Worm (Caenorhabditis elegans) whole organism, midembryonic: ENCODE measurements around the gene Y54G2A.38.

Experiments used
- T22C8.4 ChIP-seq: fragments of 200-800 bp; sonication (Bioruptor generic); IDR thresholded peaks from 2 replicates; pipeline ENCODE4 v1.3.6; 2022; ENCODE audit warnings: missing genetic modification characterization, missing compliant biosample characterization
- cog-1 ChIP-seq: sonication (generic microtip); optimal IDR thresholded peaks from 2 replicates; lab custom pipeline; 2016; ENCODE audit warnings: missing genetic modification characterization, missing compliant biosample characterization
- flt-1 ChIP-seq: fragments of 200-800 bp; sonication (Bioruptor generic); IDR thresholded peaks from 2 replicates; pipeline ENCODE4 v1.3.6; 2022; ENCODE audit warnings: missing genetic modification characterization, missing compliant biosample characterization
- klf-2 ChIP-seq: fragments of 200-800 bp; sonication (Bioruptor generic); conservative IDR thresholded peaks from 2 replicates; pipeline ENCODE4 v1.3.6; 2022; ENCODE audit warnings: missing genetic modification reagents, missing genetic modification characterization, missing compliant biosample characterization
- med-1 ChIP-seq: sonication (generic microtip); optimal IDR thresholded peaks from 2 replicates; lab custom pipeline; 2017; ENCODE audit warnings: missing genetic modification characterization, mild to moderate bottlenecking, missing compliant biosample characterization, antibody characterized with exemption, missing genetic modification reagents; ENCODE audit not compliant: insufficient read depth
- ref-1 ChIP-seq: fragments of 200-800 bp; sonication (Bioruptor generic); conservative IDR thresholded peaks from 2 replicates; pipeline ENCODE4 v1.3.6; 2022; ENCODE audit warnings: missing genetic modification reagents, missing genetic modification characterization, missing compliant biosample characterization
- tab-1 ChIP-seq: fragments of 200-800 bp; sonication (Bioruptor generic); IDR thresholded peaks from 2 replicates; pipeline ENCODE4 v1.3.6; 2022; ENCODE audit warnings: missing genetic modification characterization, missing compliant biosample characterization
- ztf-23 ChIP-seq: fragments of 200-800 bp; sonication (Bioruptor generic); IDR thresholded peaks from 2 replicates; pipeline ENCODE4 v1.3.6; 2022; ENCODE audit warnings: missing genetic modification reagents, missing genetic modification characterization, missing compliant biosample characterization
- ztf-29 ChIP-seq: fragments of 200-800 bp; sonication (Bioruptor generic); IDR thresholded peaks from 2 replicates; pipeline ENCODE4 v1.3.6; 2022; ENCODE audit warnings: missing genetic modification reagents, missing genetic modification characterization, missing compliant biosample characterization

ce11 chrIV:2803652-2804051 is 44.4 kb downstream of the Y54G2A.38 start, which contains the start of gene Y54G2A.32:
- TF ChIP-seq flt-1 (GFP tag; lab: Robert Waterston, UW) (no peak), med-1 (GFP tag; lab: Kevin White, UChicago) (no peak), T22C8.4 (GFP tag; lab: Robert Waterston, UW) (no peak), ztf-23 (no peak), cog-1 (tag; lab: Kevin White, UChicago) (no peak), klf-2 (no peak), ztf-29 (GFP tag; lab: Robert Waterston, UW) (no peak), tab-1 (GFP tag; lab: Robert Waterston, UW) (no peak), ref-1 (GFP tag; lab: Robert Waterston, UW) (no peak)
